Worm (Caenorhabditis elegans): ENCODE results near the gene nmgp-1.

ce11 chrII:6267983-6268382, 7.3 kb downstream of the nmgp-1 start, which contains the start of gene F13H8.8:
- no peak for TF ChIP-seq T22C8.4 (GFP tag; IDR thresholded peaks at IDR 0.05)
- no peak for TF ChIP-seq ztf-23 (GFP tag; IDR thresholded peaks at IDR 0.05)
- no peak for TF ChIP-seq tab-1 (GFP tag; IDR thresholded peaks at IDR 0.05)
- TF ChIP-seq cog-1 (tag; optimal IDR thresholded peaks at IDR 0.05): no peak
- TF ChIP-seq ref-1 (GFP tag; conservative IDR thresholded peaks at IDR 0.05): no peak
- TF ChIP-seq flt-1 (GFP tag; IDR thresholded peaks at IDR 0.05): no peak
- TF ChIP-seq klf-2 (GFP tag; conservative IDR thresholded peaks at IDR 0.05): no peak
- TF ChIP-seq ztf-29 (GFP tag; IDR thresholded peaks at IDR 0.05): no peak
- TF ChIP-seq med-1 (GFP tag; optimal IDR thresholded peaks at IDR 0.05; ENCODE audit: insufficient read depth): no peak

Data from whole organism, midembryonic.